Fruit fly (Drosophila melanogaster): ENCODE data around the gene CG7430.

The CG7430 gene

dm6 chr3L:17846169-17846981 is at the start of gene CG7430, which contains the start of gene MED19:
TSS of gene CG7430 (plus strand) at chr3L:17846916.
TSS of gene MED19 (minus strand) at chr3L:17846501.
- no peak for TF ChIP-seq Pif1A (GFP tag; optimal IDR thresholded peaks at IDR 0.05)
- TF ChIP-seq CG15710 (tag; optimal IDR thresholded peaks at IDR 0.05): no peak
- no peak for TF ChIP-seq CG8301 (tag; optimal IDR thresholded peaks at IDR 0.05)
- peak; percentile 54; the same call in 2 of the 3 replicates for TF ChIP-seq CG4496 (GFP tag; IDR thresholded peaks at IDR 0.05)
- TF ChIP-seq CG12605 (GFP tag; IDR thresholded peaks at IDR 0.05): peak; percentile 29; the same call in 1 of the 2 replicates
- TF ChIP-seq EcR (GFP tag; optimal IDR thresholded peaks at IDR 0.05): peak; percentile 87
- peak; percentile 24 for TF ChIP-seq gl (tag; optimal IDR thresholded peaks at IDR 0.05)

DNA sequence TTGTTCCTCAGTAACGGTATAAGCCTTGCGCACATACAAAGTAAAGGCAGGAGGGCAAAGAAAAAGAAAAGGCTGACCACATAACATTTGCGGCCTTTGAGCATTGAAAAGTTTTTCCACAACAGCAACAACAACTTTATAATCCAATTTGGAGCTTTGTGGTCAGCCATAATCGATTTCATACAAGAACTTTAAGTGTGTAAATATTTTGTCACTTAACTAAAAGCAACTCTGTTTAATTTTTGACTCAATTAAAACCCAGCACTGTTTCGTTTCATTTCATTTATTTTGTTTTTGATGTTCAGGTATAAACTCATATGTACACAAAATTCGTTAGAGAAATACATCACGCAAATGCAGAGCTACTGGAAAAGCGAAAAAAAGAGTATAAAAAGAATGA is 49.2 kb upstream of the CG7430 start, which contains the start of gene CG42816:
Gene CG42816 (minus strand): TSS at position 101 of the 400 bp plus-strand sequence.
- TF ChIP-seq CG13204 (GFP tag; optimal IDR thresholded peaks at IDR 0.05): no peak

- no peak for TF ChIP-seq Snoo (tag; optimal IDR thresholded peaks at IDR 0.05)
- TF ChIP-seq Pif1A (GFP tag; optimal IDR thresholded peaks at IDR 0.05): no peak
- TF ChIP-seq rn (GFP tag; IDR thresholded peaks at IDR 0.05): no peak
Measured at dm6 chr3L:17802107-17802506, 44.6 kb upstream of the CG7430 start, which contains the start of gene NUCB1. TSS of gene NUCB1 (minus strand) at chr3L:17802279.

DNA sequence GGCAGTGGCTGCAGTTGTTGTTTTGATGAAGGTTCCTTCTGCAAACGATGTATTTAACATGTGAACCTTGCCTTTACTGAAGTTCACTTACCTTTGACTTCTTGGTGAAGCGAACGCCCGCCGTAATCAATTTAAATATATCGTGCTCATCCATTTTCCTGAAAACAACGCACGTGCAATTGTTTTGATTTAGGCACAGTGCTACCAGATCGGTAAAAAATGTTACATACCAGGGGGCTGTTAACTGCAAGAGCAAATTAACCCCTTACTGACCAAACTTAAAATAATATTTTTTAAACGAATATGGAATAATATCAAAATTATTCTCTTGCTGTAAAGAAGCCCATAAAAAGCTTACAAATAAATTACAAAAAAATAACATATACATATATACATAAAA is 42.2 kb upstream of the CG7430 start, which contains the start of gene ais:
Gene ais (minus strand): TSS at position 205 of the 400 bp plus-strand sequence.
- no peak for TF ChIP-seq CG13204 (GFP tag; optimal IDR thresholded peaks at IDR 0.05)

DNA sequence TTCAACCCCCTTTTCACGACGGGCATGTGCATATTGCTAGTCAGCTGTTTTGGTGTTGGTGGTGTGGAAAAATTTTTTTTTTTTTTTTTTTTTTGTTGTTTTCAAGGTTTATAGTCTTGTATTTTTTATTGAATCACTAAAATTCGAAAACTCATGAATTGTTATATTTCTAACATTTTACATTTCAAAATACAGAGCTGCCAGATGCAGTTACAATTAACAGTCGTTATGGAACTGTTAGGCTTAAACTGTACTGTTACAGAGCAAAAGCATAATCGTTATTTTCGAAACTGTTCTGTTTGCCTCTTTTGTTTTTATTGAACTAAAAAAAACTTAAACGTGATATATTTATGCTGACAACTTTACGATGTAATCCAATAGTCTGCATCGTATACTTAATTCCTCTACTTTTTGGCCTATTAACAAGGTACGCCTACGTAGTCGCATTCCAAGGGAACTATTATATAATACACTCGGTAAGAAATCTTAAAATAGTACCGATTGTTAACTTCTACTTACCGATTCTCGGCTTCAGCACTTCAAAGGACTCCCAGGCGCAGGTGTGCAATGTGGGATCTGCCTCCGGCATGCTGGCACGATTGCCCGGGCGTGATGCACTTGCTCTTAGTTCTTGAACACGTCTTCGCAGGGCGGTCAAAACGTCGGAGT is 40.2 kb upstream of the CG7430 start, which contains the start of gene CG32187:
Gene CG32187 (minus strand): TSS at position 9 of the 669 bp plus-strand sequence.
- TF ChIP-seq CG8159 (tag; optimal IDR thresholded peaks at IDR 0.05): no peak
- no peak for TF ChIP-seq CG14655 (GFP tag; optimal IDR thresholded peaks at IDR 0.05)

DNA sequence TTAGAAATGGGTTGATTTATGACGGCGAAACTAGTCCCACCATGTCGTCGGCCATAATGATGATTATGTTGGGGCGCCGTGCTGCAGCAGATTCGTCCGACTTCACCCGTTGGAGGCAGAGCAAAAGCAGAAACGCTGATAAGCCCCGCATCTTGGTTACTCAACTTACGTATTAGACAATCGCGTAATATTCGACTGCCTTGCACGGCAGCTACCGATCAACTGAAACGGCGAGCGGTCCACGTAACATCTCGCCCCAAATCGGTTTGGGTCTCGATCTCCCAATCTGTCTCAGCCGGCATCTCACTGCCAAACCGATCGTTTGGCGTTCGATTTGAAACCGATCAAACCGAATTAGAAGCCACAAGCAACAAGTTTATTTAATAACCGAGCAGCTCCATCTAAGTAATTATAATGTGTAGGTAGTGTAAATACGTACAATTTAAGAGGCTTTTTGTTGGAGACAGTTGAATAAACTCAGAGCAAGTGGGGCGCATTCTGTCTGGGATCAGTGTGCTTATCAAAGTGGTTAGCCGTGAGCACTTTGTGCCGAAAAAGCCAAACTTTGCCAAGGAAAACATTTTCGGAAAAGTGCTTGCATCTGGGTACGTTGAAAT is 38.0 kb upstream of the CG7430 start, which contains the start of gene CG32191:
Gene CG32191 (minus strand): TSS at position 550 of the 617 bp plus-strand sequence.
- no peak for TF ChIP-seq Pif1A (GFP tag; optimal IDR thresholded peaks at IDR 0.05)
- no peak for TF ChIP-seq Pif1B (GFP tag; optimal IDR thresholded peaks at IDR 0.05)
- TF ChIP-seq CG14655 (GFP tag; optimal IDR thresholded peaks at IDR 0.05): no peak
- no peak for TF ChIP-seq Snoo (tag; optimal IDR thresholded peaks at IDR 0.05)
- no peak for TF ChIP-seq EcR (GFP tag; optimal IDR thresholded peaks at IDR 0.05)
- TF ChIP-seq CG8301 (tag; optimal IDR thresholded peaks at IDR 0.05): no peak
- no peak for TF ChIP-seq CG15710 (tag; optimal IDR thresholded peaks at IDR 0.05)
- TF ChIP-seq CG4496 (GFP tag; IDR thresholded peaks at IDR 0.05): no peak
- no peak for TF ChIP-seq fd96Ca (GFP tag; IDR thresholded peaks at IDR 0.05)
- TF ChIP-seq CG12605 (GFP tag; IDR thresholded peaks at IDR 0.05): no peak
- TF ChIP-seq rn (GFP tag; IDR thresholded peaks at IDR 0.05): no peak
- no peak for TF ChIP-seq Ets98B (GFP tag; IDR thresholded peaks at IDR 0.05)

DNA sequence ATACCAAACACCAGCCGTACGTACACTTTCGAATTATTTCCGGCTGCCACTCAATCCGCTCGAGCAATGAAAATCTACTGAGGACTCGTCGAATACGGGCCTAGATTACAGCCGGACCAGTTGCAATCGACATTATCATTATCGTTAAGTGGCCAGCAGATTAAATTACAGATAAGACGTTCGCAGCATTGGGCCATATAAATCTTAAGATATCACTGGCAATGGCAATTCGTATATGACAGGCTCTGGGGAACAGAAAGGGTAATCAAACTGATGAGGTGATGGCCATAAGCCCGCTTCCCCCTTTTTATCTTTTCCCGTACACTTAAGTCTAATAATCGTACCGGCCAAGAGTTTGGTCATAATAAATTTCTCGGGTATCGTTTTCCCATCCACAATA is 32.7 kb upstream of the CG7430 start, which contains the start of gene Cln3:
Gene Cln3 (minus strand): TSS at position 84 of the 400 bp plus-strand sequence.
- TF ChIP-seq Pif1B (GFP tag; optimal IDR thresholded peaks at IDR 0.05) (no peak), D1 (tag; optimal IDR thresholded peaks at IDR 0.05) (no peak), CG4496 (GFP tag; IDR thresholded peaks at IDR 0.05) (no peak), gl (tag; optimal IDR thresholded peaks at IDR 0.05) (no peak), CG13204 (GFP tag; optimal IDR thresholded peaks at IDR 0.05) (no peak), CG10348 (GFP tag; IDR thresholded peaks at IDR 0.05) (no peak), CG32121 (GFP tag; IDR thresholded peaks at IDR 0.05) (no peak), CG17806 (tag; optimal IDR thresholded peaks at IDR 0.05) (no peak), CG8159 (tag; optimal IDR thresholded peaks at IDR 0.05) (no peak), EcR (GFP tag; optimal IDR thresholded peaks at IDR 0.05) (no peak), CG12605 (GFP tag; IDR thresholded peaks at IDR 0.05) (no peak), rn (GFP tag; IDR thresholded peaks at IDR 0.05) (no peak), Pif1A (GFP tag; optimal IDR thresholded peaks at IDR 0.05) (no peak), CG9948 (tag; optimal IDR thresholded peaks at IDR 0.05) (no peak), Snoo (tag; optimal IDR thresholded peaks at IDR 0.05) (no peak)

All from whole organism, pupa.